Worm (Caenorhabditis elegans) whole organism, L4/young adult: ENCODE measurements around the gene his-71.

Source experiments
- W03F9.2 ChIP-seq: fragments of 150-350 bp; optimal IDR thresholded peaks from 2 replicates; lab custom pipeline; 2014; ENCODE audit warnings: missing biosample characterization, missing genetic modification characterization
- dao-5 ChIP-seq: sonication (generic microtip); optimal IDR thresholded peaks from 2 replicates; lab custom pipeline; 2016; ENCODE audit warnings: missing genotype, missing genetic modification characterization, moderate library complexity, missing compliant biosample characterization
- him-1 ChIP-seq: sonication (generic microtip); optimal IDR thresholded peaks from 2 replicates; lab custom pipeline; 2016; ENCODE audit warnings: missing genotype, missing genetic modification reagents, missing genetic modification characterization, missing compliant biosample characterization

DNA sequence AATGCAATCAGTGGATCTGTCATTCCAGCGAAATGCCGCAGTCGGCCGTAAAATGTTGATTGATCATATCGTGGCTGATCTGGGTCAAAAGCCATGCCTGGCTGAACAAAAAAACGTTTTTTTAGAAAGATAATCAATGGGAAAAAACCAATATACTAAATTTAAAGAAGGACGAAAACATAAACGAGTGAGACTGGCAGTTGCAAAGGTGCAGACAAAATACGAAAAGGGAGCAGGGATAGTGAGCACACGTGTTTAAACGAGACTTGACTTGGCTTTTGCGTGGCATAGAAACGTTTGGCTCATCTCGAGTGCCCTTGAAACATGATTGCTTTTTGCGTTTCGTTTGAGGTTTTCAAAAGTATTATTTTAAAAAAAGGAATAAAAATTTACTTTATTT is 23.7 kb downstream of the his-71 start, which contains the start of gene sfxn-2:
- TF ChIP-seq him-1 (tag; lab: Kevin White, UChicago) (no peak), dao-5 (tag; lab: Kevin White, UChicago) (no peak), W03F9.2 (tag; lab: Kevin White, UChicago) (no peak)
